Fruit fly (Drosophila melanogaster) whole organism, wandering third instar larva: ENCODE results near the gene CG10343.
A peak's percentile ranks its signal among the peaks of the same experiment; 100 is the strongest.

Experiments
- Abd-B ChIP-seq: fragments of >200 bp; optimal IDR thresholded peaks from 2 replicates; lab custom pipeline; 2017; ENCODE audit warnings: missing biosample characterization, missing genetic modification characterization
- CG32264 ChIP-seq: fragments of 200-800 bp; sonication (Bioruptor generic); optimal IDR thresholded peaks from 2 replicates; lab custom pipeline; 2016; ENCODE audit warnings: missing biosample characterization, missing genetic modification characterization
- CG9705 ChIP-seq: fragments of 200-800 bp; sonication (Bioruptor generic); optimal IDR thresholded peaks from 2 replicates; lab custom pipeline; 2018; ENCODE audit warnings: missing biosample characterization, mild to moderate bottlenecking, missing genetic modification characterization
- CrebA ChIP-seq: fragments of 200-800 bp; sonication (Bioruptor generic); optimal IDR thresholded peaks from 2 replicates; lab custom pipeline; 2016; ENCODE audit warnings: missing biosample characterization, mild to moderate bottlenecking, missing genetic modification characterization, borderline replicate concordance
- Dfd ChIP-seq: fragments of >200 bp; optimal IDR thresholded peaks from 2 replicates; lab custom pipeline; 2017; ENCODE audit warnings: missing biosample characterization, missing genetic modification characterization
- Dif ChIP-seq: fragments of 200-275, 200-300 bp; sonication (Bioruptor generic); optimal IDR thresholded peaks from 2 replicates; lab custom pipeline; 2018; ENCODE audit warnings: missing biosample characterization, missing genetic modification characterization; ENCODE audit not compliant: partially characterized antibody
- GATAd ChIP-seq: sonication (Bioruptor generic); optimal IDR thresholded peaks from 2 replicates; lab custom pipeline; 2016; ENCODE audit warnings: missing biosample characterization, missing genetic modification characterization
- HLH106 ChIP-seq: fragments of 200-800 bp; optimal IDR thresholded peaks from 3 replicates; lab custom pipeline; 2019; ENCODE audit warnings: missing biosample characterization, mild to moderate bottlenecking, missing genetic modification characterization, moderate library complexity
- Hnf4 ChIP-seq: fragments of 200-800 bp; sonication (Bioruptor generic); optimal IDR thresholded peaks from 2 replicates; lab custom pipeline; 2016; ENCODE audit warnings: missing biosample characterization, mild to moderate bottlenecking, missing genetic modification characterization
- Hr78 ChIP-seq: fragments of >200 bp; optimal IDR thresholded peaks from 2 replicates; lab custom pipeline; 2017; ENCODE audit warnings: missing biosample characterization, missing genetic modification characterization
- Hr83 ChIP-seq: fragments of 200-300 bp; sonication (Bioruptor generic); optimal IDR thresholded peaks from 2 replicates; lab custom pipeline; 2016; ENCODE audit warnings: missing biosample characterization, mild to moderate bottlenecking, missing genetic modification characterization, moderate library complexity; ENCODE audit not compliant: poor library complexity, severe bottlenecking
- Jra ChIP-seq: sonication (Bioruptor generic); optimal IDR thresholded peaks from 2 replicates; lab custom pipeline; 2016; ENCODE audit warnings: missing biosample characterization, missing genetic modification characterization
- Mio ChIP-seq: sonication (Bioruptor generic); optimal IDR thresholded peaks from 2 replicates; lab custom pipeline; 2016; ENCODE audit warnings: missing biosample characterization, missing genetic modification characterization
- Myc ChIP-seq: fragments of >200 bp; optimal IDR thresholded peaks from 2 replicates; lab custom pipeline; 2017
- N ChIP-seq: fragments of >200 bp; optimal IDR thresholded peaks from 2 replicates; lab custom pipeline; 2018; ENCODE audit warnings: missing biosample characterization, missing external identifiers, missing genetic modification characterization
- OdsH ChIP-seq: fragments of 200-800 bp; sonication (Bioruptor generic); optimal IDR thresholded peaks from 2 replicates; lab custom pipeline; 2016; ENCODE audit warnings: missing biosample characterization, mild to moderate bottlenecking, missing genetic modification characterization
- Rel ChIP-seq, 2 experiments: fragments of 200-800 bp; sonication (Bioruptor generic) in 1 of 2; optimal IDR thresholded peaks; 2 replicates in 1 of 2; 3 replicates in 1 of 2; lab custom pipeline; 2016 to 2019; ENCODE audit warnings: mild to moderate bottlenecking in 2 of 2, missing biosample characterization in 2 of 2, missing genetic modification characterization in 2 of 2, moderate library complexity in 1 of 2
- Sp1 ChIP-seq: fragments of 200-800 bp; sonication (Bioruptor generic); optimal IDR thresholded peaks from 3 replicates; lab custom pipeline; 2019; ENCODE audit warnings: missing biosample characterization, mild to moderate bottlenecking, missing genetic modification characterization, moderate library complexity
- Vsx2 ChIP-seq: fragments of 200-300, 225-300 bp; sonication (Bioruptor generic); optimal IDR thresholded peaks from 2 replicates; lab custom pipeline; 2018; ENCODE audit warnings: missing biosample characterization, missing genetic modification characterization; ENCODE audit not compliant: partially characterized antibody
- br ChIP-seq: fragments of 200-800 bp; sonication (Bioruptor generic); optimal IDR thresholded peaks from 2 replicates; lab custom pipeline; 2016; ENCODE audit warnings: missing biosample characterization, missing genetic modification characterization
- brk ChIP-seq: fragments of 200-800 bp; sonication (Bioruptor generic); optimal IDR thresholded peaks from 2 replicates; lab custom pipeline; 2016; ENCODE audit warnings: missing biosample characterization, mild to moderate bottlenecking, missing genetic modification characterization
- dl ChIP-seq, 2 experiments: fragments of 175-275, 200-275 bp in 1 of 2; fragments of 200-275 bp in 1 of 2; sonication (Bioruptor generic); optimal IDR thresholded peaks; lab custom pipeline; 2018; ENCODE audit warnings: mild to moderate bottlenecking in 2 of 2, missing biosample characterization in 2 of 2, missing genetic modification characterization in 2 of 2, moderate library complexity in 2 of 2; ENCODE audit not compliant: partially characterized antibody in 2 of 2, insufficient read depth in 1 of 2
- dmrt93B ChIP-seq: fragments of 200-800 bp; sonication (Bioruptor generic); optimal IDR thresholded peaks from 2 replicates; lab custom pipeline; 2018; ENCODE audit warnings: missing biosample characterization, mild to moderate bottlenecking, missing genetic modification characterization
- dsf ChIP-seq: sonication (Bioruptor generic); optimal IDR thresholded peaks from 2 replicates; lab custom pipeline; 2016; ENCODE audit warnings: missing biosample characterization, missing genetic modification characterization, borderline replicate concordance
- ey ChIP-seq: fragments of 200-800 bp; sonication (Bioruptor generic); optimal IDR thresholded peaks from 2 replicates; lab custom pipeline; 2016; ENCODE audit warnings: missing biosample characterization, missing genetic modification characterization
- foxo ChIP-seq, 2 experiments: fragments of 200-800 bp; sonication (Bioruptor generic); optimal IDR thresholded peaks; 2 replicates in 1 of 2; 3 replicates in 1 of 2; lab custom pipeline; 2016 to 2017; ENCODE audit warnings: missing biosample characterization in 2 of 2, missing genetic modification characterization in 2 of 2
- fru ChIP-seq: fragments of 200-800 bp; sonication (Bioruptor generic); optimal IDR thresholded peaks from 3 replicates; lab custom pipeline; 2016; ENCODE audit warnings: missing biosample characterization, mild to moderate bottlenecking, missing genetic modification characterization
- h ChIP-seq: fragments of 200-800 bp; sonication (Bioruptor generic); optimal IDR thresholded peaks from 3 replicates; lab custom pipeline; 2016; ENCODE audit warnings: missing biosample characterization, mild to moderate bottlenecking, missing genetic modification characterization
- jim ChIP-seq: fragments of 175-275, 200-325 bp; sonication (Bioruptor generic); optimal IDR thresholded peaks from 2 replicates; lab custom pipeline; 2016; ENCODE audit warnings: missing biosample characterization, mild to moderate bottlenecking, missing genetic modification characterization
- lola ChIP-seq: fragments of >200 bp; optimal IDR thresholded peaks from 2 replicates; lab custom pipeline; 2017; ENCODE audit warnings: missing biosample characterization, missing genetic modification characterization
- pan ChIP-seq: fragments of >200 bp; optimal IDR thresholded peaks from 2 replicates; lab custom pipeline; 2017
- psq ChIP-seq: fragments of 200-800 bp; sonication (Bioruptor generic); optimal IDR thresholded peaks from 3 replicates; lab custom pipeline; 2017; ENCODE audit warnings: missing biosample characterization, mild to moderate bottlenecking, missing genetic modification characterization, moderate library complexity
- rgr ChIP-seq: fragments of 200-800 bp; sonication (Bioruptor generic); optimal IDR thresholded peaks from 3 replicates; lab custom pipeline; 2016; ENCODE audit warnings: missing biosample characterization, mild to moderate bottlenecking, missing genetic modification characterization
- sage ChIP-seq: fragments of 200-800 bp; sonication (Bioruptor generic); optimal IDR thresholded peaks from 2 replicates; lab custom pipeline; 2016; ENCODE audit warnings: missing biosample characterization, mild to moderate bottlenecking, missing genetic modification characterization
- sv ChIP-seq: fragments of 200-800 bp; sonication (Bioruptor generic); optimal IDR thresholded peaks from 3 replicates; lab custom pipeline; 2016; ENCODE audit warnings: missing biosample characterization, missing genetic modification characterization
- tai ChIP-seq: sonication (Bioruptor generic); optimal IDR thresholded peaks from 2 replicates; lab custom pipeline; 2016; ENCODE audit warnings: missing biosample characterization, missing genetic modification characterization
- usp ChIP-seq: fragments of >200 bp; optimal IDR thresholded peaks from 2 replicates; lab custom pipeline; 2017; ENCODE audit warnings: missing biosample characterization, missing genetic modification characterization
- woc ChIP-seq: sonication (Bioruptor generic); optimal IDR thresholded peaks from 2 replicates; lab custom pipeline; 2016; ENCODE audit warnings: missing biosample characterization, mild to moderate bottlenecking, missing genetic modification characterization

CG10343 gene

dm6 chr2L:18708239-18708891 is 5.1 kb downstream of the CG10343 start, which contains the start of the genes Faf2 and Grip71:
Faf2 (minus strand) TSS chr2L:18708688.
Grip71 (plus strand) TSS chr2L:18708846.
- TF ChIP-seq dl (GFP tag; optimal IDR thresholded peaks at IDR 0.05; lab: Kevin White, UChicago; ENCODE audit: insufficient read depth in 1 of 2, partially characterized antibody in 2 of 2) (no peak), Vsx2 (GFP tag; lab: Kevin White, UChicago) (no peak), Abd-B (GFP tag; lab: Kevin White, UChicago) (no peak), pan (lab: Kevin White, UChicago) (no peak), foxo (GFP tag; optimal IDR thresholded peaks at IDR 0.05; lab: Kevin White, UChicago) (peak in 1 of 2 experiments; percentile 81), CrebA (GFP tag; lab: Kevin White, UChicago) (no peak), OdsH (GFP tag; lab: Kevin White, UChicago) (peak; percentile 42), rgr (GFP tag; lab: Kevin White, UChicago) (peak; percentile 82), CG9705 (GFP tag; lab: Kevin White, UChicago) (peak; percentile 57), jim (no peak), fru (GFP tag; lab: Kevin White, UChicago) (peak; percentile 72), tai (GFP tag; lab: Kevin White, UChicago) (no peak), Mio (GFP tag; lab: Kevin White, UChicago) (no peak), dsf (GFP tag; lab: Kevin White, UChicago) (peak; percentile 60), sv (GFP tag; lab: Kevin White, UChicago) (peak; percentile 57), usp (GFP tag; lab: Kevin White, UChicago) (no peak), ey (GFP tag; lab: Kevin White, UChicago) (peak; percentile 74), GATAd (GFP tag; lab: Kevin White, UChicago) (peak; percentile 36), dmrt93B (GFP tag; lab: Kevin White, UChicago) (peak; percentile 83), lola (GFP tag; lab: Kevin White, UChicago) (no peak), Hr83 (no peak), psq (peak; percentile 62), CG32264 (peak; percentile 51), Dif (GFP tag; lab: Kevin White, UChicago) (no peak), Hnf4 (GFP tag; lab: Kevin White, UChicago) (peak; percentile 77), h (peak; percentile 79), woc (GFP tag; lab: Kevin White, UChicago) (peak; percentile 61), brk (no peak), sage (GFP tag; lab: Kevin White, UChicago) (peak; percentile 72), br (peak; percentile 60), N (GFP tag; lab: Kevin White, UChicago) (peak; percentile 73), Dfd (GFP tag; lab: Kevin White, UChicago) (no peak), Myc (lab: Kevin White, UChicago) (no peak), Rel (GFP tag; optimal IDR thresholded peaks at IDR 0.05; lab: Kevin White, UChicago) (peak; percentile 3), Rel (tag; optimal IDR thresholded peaks at IDR 0.05; lab: Kevin White, UChicago) (peak; percentile 60), HLH106 (peak; percentile 88), Sp1 (GFP tag; lab: Kevin White, UChicago) (peak; percentile 66), Hr78 (GFP tag; lab: Kevin White, UChicago) (no peak), Jra (GFP tag; lab: Kevin White, UChicago) (peak; percentile 39)

- TF ChIP-seq HLH106, result no peak
- TF ChIP-seq lola (GFP tag; lab: Kevin White, UChicago), result no peak
- TF ChIP-seq CrebA (GFP tag; lab: Kevin White, UChicago), result no peak
- TF ChIP-seq tai (GFP tag; lab: Kevin White, UChicago), result no peak
- no peak for TF ChIP-seq rgr (GFP tag; lab: Kevin White, UChicago)
- no peak for TF ChIP-seq Hr83
- TF ChIP-seq Rel (GFP tag; optimal IDR thresholded peaks at IDR 0.05; lab: Kevin White, UChicago), result no peak
- TF ChIP-seq Rel (tag; optimal IDR thresholded peaks at IDR 0.05; lab: Kevin White, UChicago), result no peak
- no peak for TF ChIP-seq usp (GFP tag; lab: Kevin White, UChicago)
Observed at dm6 chr2L:18713686-18714085, 10.4 kb downstream of the CG10343 start, which contains the start of gene Irk3. Irk3 (minus strand) TSS chr2L:18713748.
